Worm (Caenorhabditis elegans) whole organism, L1 larva: Measurements from ENCODE around the gene T05A8.6.

Source experiments
- C34B4.2 ChIP-seq: sonication (generic microtip); optimal IDR thresholded peaks from 2 replicates; lab custom pipeline; 2017; ENCODE audit warnings: mild to moderate bottlenecking, missing genetic modification characterization, missing compliant biosample characterization
- elt-2 ChIP-seq: sonication (generic microtip); optimal IDR thresholded peaks from 2 replicates; lab custom pipeline; 2016; ENCODE audit warnings: missing genetic modification characterization, mild to moderate bottlenecking, inconsistent platforms, missing compliant biosample characterization, missing genetic modification reagents
- lin-39 ChIP-seq: fragments of 150-350 bp; optimal IDR thresholded peaks from 2 replicates; lab custom pipeline; 2014; ENCODE audit warnings: missing biosample characterization, missing genetic modification reagents, missing genetic modification characterization
- nhr-12 ChIP-seq: sonication (generic microtip); optimal IDR thresholded peaks from 2 replicates; lab custom pipeline; 2017; ENCODE audit warnings: missing biosample characterization, missing genetic modification characterization
- pag-3 ChIP-seq: sonication (generic microtip); optimal IDR thresholded peaks from 2 replicates; lab custom pipeline; 2017; ENCODE audit warnings: missing genetic modification characterization, mild to moderate bottlenecking, missing compliant biosample characterization, antibody characterized with exemption, borderline replicate concordance; ENCODE audit not compliant: insufficient read depth
- sup-37 ChIP-seq: fragments of 200-800 bp; sonication (Bioruptor generic); optimal IDR thresholded peaks from 2 replicates; lab custom pipeline; 2018; ENCODE audit warnings: mild to moderate bottlenecking, missing genetic modification characterization, missing compliant biosample characterization

DNA sequence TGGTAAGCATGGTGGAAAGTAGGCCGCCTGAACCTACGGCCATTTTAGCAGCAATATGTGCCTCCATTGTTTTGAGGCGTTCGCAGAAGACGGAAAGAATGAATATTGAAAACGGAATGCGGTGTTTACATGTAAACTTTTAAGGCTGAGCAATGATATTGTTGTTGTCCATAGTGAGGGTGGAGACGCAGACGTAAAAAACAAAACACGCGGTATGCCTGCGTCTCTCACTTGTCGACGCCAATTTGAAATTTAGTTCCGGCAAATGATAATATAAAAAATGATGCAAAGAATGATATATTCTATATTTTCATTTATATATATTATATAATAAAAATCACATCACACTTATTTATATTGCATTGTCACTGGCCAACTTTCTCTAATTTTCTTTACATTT lies 31.6 kb downstream of the T05A8.6 start, which contains the start of gene Y47G7B.2:
- TF ChIP-seq sup-37 (GFP tag; lab: Kevin White, UChicago) (no peak), elt-2 (tag; lab: Kevin White, UChicago) (no peak), C34B4.2 (tag; lab: Kevin White, UChicago) (no peak), lin-39 (tag; lab: Kevin White, UChicago) (no peak), nhr-12 (tag; lab: Kevin White, UChicago) (no peak), pag-3 (tag; lab: Kevin White, UChicago) (no peak)
